Worm (Caenorhabditis elegans): ENCODE data around the gene R160.12.
A peak's percentile ranks its signal among the peaks of the same experiment; 100 is the strongest.

Gene R160.12

ce11 chrX:4415289-4415688 lies 37.7 kb upstream of the R160.12 start:
- TF ChIP-seq unc-42 (tag; optimal IDR thresholded peaks at IDR 0.05), result peak; percentile 65
- TF ChIP-seq npax-4 (tag; optimal IDR thresholded peaks at IDR 0.05), result no peak

DNA sequence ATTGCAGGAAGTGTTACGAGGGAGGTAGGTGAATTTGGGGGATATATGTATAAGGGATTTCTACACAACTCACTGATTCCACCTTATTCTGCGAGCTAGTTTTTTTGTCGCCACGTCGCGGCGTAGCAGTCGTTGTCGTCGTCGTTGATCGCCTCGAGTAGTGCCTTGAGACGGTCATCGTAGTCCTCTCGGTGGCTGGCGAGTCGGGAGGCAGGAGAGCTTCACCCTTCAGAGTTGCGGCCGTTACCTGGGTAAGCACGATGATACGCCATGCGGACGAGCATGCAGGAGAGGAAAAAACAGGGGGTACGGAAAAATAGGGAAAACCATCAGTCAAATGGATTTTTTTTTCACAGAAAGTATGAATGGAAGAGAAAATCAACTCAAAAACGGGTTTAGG lies 35.6 kb upstream of the R160.12 start:
- TF ChIP-seq ceh-45 (GFP tag; IDR thresholded peaks at IDR 0.05), result no peak
- no peak for TF ChIP-seq pha-4 (tag; optimal IDR thresholded peaks at IDR 0.05)
- TF ChIP-seq nfya-1 (tag; optimal IDR thresholded peaks at IDR 0.05), result no peak
- TF ChIP-seq fkh-6 (tag; optimal IDR thresholded peaks at IDR 0.05), result no peak
- no peak for TF ChIP-seq elt-4 (tag; optimal IDR thresholded peaks at IDR 0.05)
- no peak for TF ChIP-seq gmeb-2 (tag; optimal IDR thresholded peaks at IDR 0.05)
- no peak for TF ChIP-seq madf-2 (tag; optimal IDR thresholded peaks at IDR 0.05)
- no peak for TF ChIP-seq ceh-6 (GFP tag; optimal IDR thresholded peaks at IDR 0.05)
- no peak for TF ChIP-seq K09A11.1 (tag; optimal IDR thresholded peaks at IDR 0.05; ENCODE audit: insufficient read depth)
- TF ChIP-seq elt-2 (tag; optimal IDR thresholded peaks at IDR 0.05), result no peak
- no peak for TF ChIP-seq unc-86 (tag; optimal IDR thresholded peaks at IDR 0.05)
- no peak for TF ChIP-seq ama-1 (optimal IDR thresholded peaks at IDR 0.05)
- no peak for TF ChIP-seq K02D7.2 (tag; optimal IDR thresholded peaks at IDR 0.05)
- TF ChIP-seq odd-2 (tag; optimal IDR thresholded peaks at IDR 0.05), result no peak

- no peak for TF ChIP-seq dmd-4 (tag; optimal IDR thresholded peaks at IDR 0.05; ENCODE audit: borderline replicate concordance)
- no peak for TF ChIP-seq unc-55 (GFP tag; optimal IDR thresholded peaks at IDR 0.05)
- no peak for TF ChIP-seq ceh-30 (tag; optimal IDR thresholded peaks at IDR 0.05)
- no peak for TF ChIP-seq nhr-11 (tag; optimal IDR thresholded peaks at IDR 0.05)
- TF ChIP-seq dve-1 (tag; optimal IDR thresholded peaks at IDR 0.05), result no peak
- no peak for TF ChIP-seq pax-1 (tag; optimal IDR thresholded peaks at IDR 0.05)
- no peak for TF ChIP-seq ceh-6 (GFP tag; optimal IDR thresholded peaks at IDR 0.05)
- TF ChIP-seq unc-86 (tag; optimal IDR thresholded peaks at IDR 0.05), result no peak
- TF ChIP-seq sox-4 (tag; optimal IDR thresholded peaks at IDR 0.05), result no peak
- no peak for TF ChIP-seq ceh-48 (tag; optimal IDR thresholded peaks at IDR 0.05)
- TF ChIP-seq ceh-45 (GFP tag; IDR thresholded peaks at IDR 0.05), result no peak
- no peak for TF ChIP-seq T23F11.4 (GFP tag; optimal IDR thresholded peaks at IDR 0.05)
- TF ChIP-seq elt-2 (tag; optimal IDR thresholded peaks at IDR 0.05), result no peak
These were observed 32.8 kb upstream of the R160.12 start for ce11 chrX:4410280-4410911.

- TF ChIP-seq sox-2 (GFP tag; IDR thresholded peaks at IDR 0.05) (no peak), T23F11.4 (GFP tag; optimal IDR thresholded peaks at IDR 0.05) (no peak), fkh-10 (GFP tag; optimal IDR thresholded peaks at IDR 0.05) (no peak), zip-5 (tag; optimal IDR thresholded peaks at IDR 0.05) (no peak), elt-4 (tag; optimal IDR thresholded peaks at IDR 0.05) (no peak)
These were observed 32.1 kb upstream of the R160.12 start for ce11 chrX:4409591-4410279.

ce11 chrX:4408466-4408865 lies 30.9 kb upstream of the R160.12 start:
- TF ChIP-seq rnt-1 (tag; optimal IDR thresholded peaks at IDR 0.05) (no peak), pros-1 (tag; optimal IDR thresholded peaks at IDR 0.05) (no peak), F13H6.1 (tag; optimal IDR thresholded peaks at IDR 0.05) (no peak), ceh-30 (tag; optimal IDR thresholded peaks at IDR 0.05) (no peak)

ce11 chrX:4404717-4405116 lies 27.1 kb upstream of the R160.12 start:
- no peak for TF ChIP-seq pha-2 (tag; optimal IDR thresholded peaks at IDR 0.05)
- TF ChIP-seq sdc-2 (tag; optimal IDR thresholded peaks at IDR 0.05), result no peak
- TF ChIP-seq pag-3 (tag; optimal IDR thresholded peaks at IDR 0.05; ENCODE audit: borderline replicate concordance), result no peak
- no peak for TF ChIP-seq hlh-6 (tag; optimal IDR thresholded peaks at IDR 0.05)
- TF ChIP-seq elt-4 (tag; optimal IDR thresholded peaks at IDR 0.05), result no peak
- no peak for TF ChIP-seq nfya-1 (tag; optimal IDR thresholded peaks at IDR 0.05)
- TF ChIP-seq syd-9 (tag; optimal IDR thresholded peaks at IDR 0.05), result no peak
- TF ChIP-seq F13H6.1 (tag; optimal IDR thresholded peaks at IDR 0.05), result no peak
- no peak for TF ChIP-seq ceh-18 (tag; optimal IDR thresholded peaks at IDR 0.05)
- no peak for TF ChIP-seq eyg-1 (tag; optimal IDR thresholded peaks at IDR 0.05)
- no peak for TF ChIP-seq ceh-31 (tag; optimal IDR thresholded peaks at IDR 0.05)
- TF ChIP-seq tbx-7 (tag; optimal IDR thresholded peaks at IDR 0.05), result no peak
- no peak for TF ChIP-seq elt-2 (tag; optimal IDR thresholded peaks at IDR 0.05)
- TF ChIP-seq sox-4 (tag; optimal IDR thresholded peaks at IDR 0.05), result no peak
- TF ChIP-seq ama-1 (optimal IDR thresholded peaks at IDR 0.05), result no peak
- TF ChIP-seq che-1 (tag; optimal IDR thresholded peaks at IDR 0.05), result no peak
- TF ChIP-seq ztf-16 (tag; optimal IDR thresholded peaks at IDR 0.05), result no peak
- no peak for TF ChIP-seq ceh-48 (tag; optimal IDR thresholded peaks at IDR 0.05)
